Worm (Caenorhabditis elegans) whole organism, young adult: ENCODE results near the gene T28F3.8.

Experiments used
- B0035.1 ChIP-seq: sonication (generic microtip); optimal IDR thresholded peaks from 2 replicates; lab custom pipeline; 2016; ENCODE audit warnings: missing genetic modification characterization, mild to moderate bottlenecking, missing compliant biosample characterization, missing genotype, missing genetic modification reagents
- B0336.3 ChIP-seq: fragments of 200-800 bp; sonication (Bioruptor generic); IDR thresholded peaks from 2 replicates; pipeline ENCODE4 v1.3.6; 2022; ENCODE audit warnings: missing genetic modification characterization, missing compliant biosample characterization
- C06A6.2 ChIP-seq: fragments of 200-800 bp; sonication (Bioruptor generic); conservative IDR thresholded peaks from 2 replicates; pipeline ENCODE4 v1.3.6; 2022; ENCODE audit warnings: missing genetic modification characterization, missing compliant biosample characterization
- D2030.7 ChIP-seq: fragments of 200-800 bp; sonication (Bioruptor generic); IDR thresholded peaks from 2 replicates; pipeline ENCODE4 v1.3.6; 2022; ENCODE audit warnings: missing genetic modification reagents, missing genetic modification characterization, missing compliant biosample characterization
- F55B11.4 ChIP-seq: sonication (generic microtip); optimal IDR thresholded peaks from 2 replicates; lab custom pipeline; 2016; ENCODE audit warnings: missing compliant biosample characterization, missing genetic modification characterization, borderline replicate concordance; ENCODE audit not compliant: insufficient read depth
- K11D2.4 ChIP-seq: fragments of 200-800 bp; sonication (Bioruptor generic); IDR thresholded peaks from 2 replicates; pipeline ENCODE4 v1.3.6; 2022; ENCODE audit warnings: missing genetic modification reagents, missing genetic modification characterization, missing compliant biosample characterization
- T07F8.4 ChIP-seq: sonication (generic microtip); optimal IDR thresholded peaks from 2 replicates; lab custom pipeline; 2016; ENCODE audit warnings: mild to moderate bottlenecking, missing genetic modification characterization, moderate library complexity, missing compliant biosample characterization
- Y79H2A.3 ChIP-seq: fragments of 200-800 bp; sonication (Bioruptor generic); conservative IDR thresholded peaks from 2 replicates; pipeline ENCODE4 v1.3.6; 2022; ENCODE audit warnings: missing genetic modification reagents, missing genetic modification characterization, missing compliant biosample characterization
- ama-1 ChIP-seq, 3 experiments: fragments of 150-350 bp in 1 of 3; sonication (generic microtip) in 2 of 3; optimal IDR thresholded peaks; 2 replicates each; lab custom pipeline; 2014 to 2018; ENCODE audit warnings: missing biosample characterization in 2 of 3, missing genetic modification characterization in 2 of 3, missing genetic modification reagents in 2 of 3
- aptf-3 ChIP-seq: fragments of 200-800 bp; sonication (Bioruptor generic); IDR thresholded peaks from 2 replicates; pipeline ENCODE4 v1.3.6; 2022; ENCODE audit warnings: missing genetic modification characterization, missing compliant biosample characterization
- attf-6 ChIP-seq: fragments of 200-800 bp; sonication (Bioruptor generic); IDR thresholded peaks from 2 replicates; pipeline ENCODE4 v1.3.6; 2022; ENCODE audit warnings: missing genetic modification reagents, missing genetic modification characterization, missing compliant biosample characterization
- ccch-3 ChIP-seq: fragments of 200-800 bp; sonication (Bioruptor generic); optimal IDR thresholded peaks from 2 replicates; lab custom pipeline; 2018; ENCODE audit warnings: mild to moderate bottlenecking, missing genetic modification characterization, missing compliant biosample characterization
- cebp-1 ChIP-seq, 2 experiments: fragments of 200-800 bp in 1 of 2; sonication (Bioruptor generic) in 1 of 2; sonication (generic microtip) in 1 of 2; IDR thresholded peaks in 1 of 2; optimal IDR thresholded peaks in 1 of 2; 2 replicates each; pipeline versions ENCODE4 v1.3.6 to Lab custom; 2017 to 2022; ENCODE audit warnings: missing compliant biosample characterization in 2 of 2, missing genetic modification characterization in 2 of 2, mild to moderate bottlenecking in 1 of 2, missing genetic modification reagents in 1 of 2, moderate library complexity in 1 of 2
- cebp-2 ChIP-seq: fragments of 200-800 bp; sonication (Bioruptor generic); IDR thresholded peaks from 2 replicates; pipeline ENCODE4 v1.3.6; 2022; ENCODE audit warnings: missing genetic modification characterization, missing compliant biosample characterization
- ceh-27 ChIP-seq: fragments of 200-800 bp; sonication (Bioruptor generic); optimal IDR thresholded peaks from 2 replicates; lab custom pipeline; 2018; ENCODE audit warnings: mild to moderate bottlenecking, missing genetic modification characterization, moderate library complexity, missing compliant biosample characterization
- ceh-40 ChIP-seq: fragments of 200-800 bp; sonication (Bioruptor generic); IDR thresholded peaks from 2 replicates; pipeline ENCODE4 v1.3.6; 2022; ENCODE audit warnings: missing genetic modification characterization, missing compliant biosample characterization
- ceh-58 ChIP-seq: fragments of 200-800 bp; sonication (Bioruptor generic); IDR thresholded peaks from 2 replicates; pipeline ENCODE4 v1.3.6; 2022; ENCODE audit warnings: missing genetic modification characterization, missing compliant biosample characterization
- egl-18 ChIP-seq: fragments of 200-800 bp; sonication (Bioruptor generic); IDR thresholded peaks from 2 replicates; pipeline ENCODE4 v1.3.6; 2022; ENCODE audit warnings: missing genetic modification reagents, missing genetic modification characterization, missing compliant biosample characterization
- egl-44 ChIP-seq: fragments of 200-800 bp; sonication (Bioruptor generic); IDR thresholded peaks from 2 replicates; pipeline ENCODE4 v1.3.6; 2022; ENCODE audit warnings: missing genetic modification reagents, missing genetic modification characterization, missing compliant biosample characterization
- fkh-3 ChIP-seq: sonication (generic microtip); optimal IDR thresholded peaks from 2 replicates; lab custom pipeline; 2016; ENCODE audit warnings: mild to moderate bottlenecking, missing genetic modification characterization, missing compliant biosample characterization
- him-1 ChIP-seq: sonication (generic microtip); optimal IDR thresholded peaks from 2 replicates; lab custom pipeline; 2016; ENCODE audit warnings: missing genotype, missing genetic modification reagents, missing genetic modification characterization, missing compliant biosample characterization
- hmg-20 ChIP-seq: fragments of 200-800 bp; sonication (Bioruptor generic); IDR thresholded peaks from 2 replicates; pipeline ENCODE4 v1.3.6; 2022; ENCODE audit warnings: missing genetic modification reagents, missing genetic modification characterization, missing compliant biosample characterization
- hsf-1 ChIP-seq: fragments of 200-800 bp; sonication (Bioruptor generic); IDR thresholded peaks from 2 replicates; pipeline ENCODE4 v1.3.6; 2022; ENCODE audit warnings: missing genetic modification reagents, missing genetic modification characterization, missing compliant biosample characterization
- let-607 ChIP-seq, 2 experiments: fragments of 200-800 bp in 1 of 2; sonication (Bioruptor generic) in 1 of 2; sonication (generic microtip) in 1 of 2; optimal IDR thresholded peaks; 2 replicates each; lab custom pipeline; 2016 to 2018; ENCODE audit warnings: mild to moderate bottlenecking in 2 of 2, missing compliant biosample characterization in 2 of 2, missing genetic modification characterization in 2 of 2, moderate library complexity in 2 of 2, missing genotype in 1 of 2
- lin-26 ChIP-seq: fragments of 200-800 bp; sonication (Bioruptor generic); IDR thresholded peaks from 2 replicates; pipeline ENCODE4 v1.3.6; 2022; ENCODE audit warnings: missing genetic modification reagents, missing genetic modification characterization, missing compliant biosample characterization
- lir-1 ChIP-seq: fragments of 200-800 bp; sonication (Bioruptor generic); conservative IDR thresholded peaks from 2 replicates; pipeline ENCODE4 v1.3.6; 2022; ENCODE audit warnings: missing genetic modification reagents, missing genetic modification characterization, missing compliant biosample characterization
- lsl-1 ChIP-seq: fragments of 200-800 bp; sonication (Bioruptor generic); optimal IDR thresholded peaks from 2 replicates; lab custom pipeline; 2018; ENCODE audit warnings: mild to moderate bottlenecking, missing genetic modification characterization, moderate library complexity, missing compliant biosample characterization
- mcd-1 ChIP-seq: fragments of 200-800 bp; sonication (Bioruptor generic); IDR thresholded peaks from 2 replicates; pipeline ENCODE4 v1.3.6; 2022; ENCODE audit warnings: missing genetic modification reagents, missing genetic modification characterization, missing compliant biosample characterization
- mxl-1 ChIP-seq: sonication (generic microtip); optimal IDR thresholded peaks from 2 replicates; lab custom pipeline; 2016; ENCODE audit warnings: missing genetic modification characterization, missing compliant biosample characterization
- nfya-1 ChIP-seq: sonication (generic microtip); optimal IDR thresholded peaks from 2 replicates; lab custom pipeline; 2017; ENCODE audit warnings: antibody characterized with exemption, missing compliant biosample characterization, missing genetic modification characterization, borderline replicate concordance; ENCODE audit not compliant: insufficient read depth
- nfyb-1 ChIP-seq: fragments of 200-800 bp; sonication (Bioruptor generic); IDR thresholded peaks from 2 replicates; pipeline ENCODE4 v1.3.6; 2022; ENCODE audit warnings: missing genetic modification reagents, missing genetic modification characterization, missing compliant biosample characterization
- pbrm-1 ChIP-seq: fragments of 200-800 bp; sonication (Bioruptor generic); IDR thresholded peaks from 2 replicates; pipeline ENCODE4 v1.3.6; 2022; ENCODE audit warnings: missing genetic modification reagents, missing genetic modification characterization, missing compliant biosample characterization
- rpc-1 ChIP-seq, 2 experiments: fragments of 150-350 bp in 1 of 2; sonication (generic microtip) in 1 of 2; optimal IDR thresholded peaks; 2 replicates each; lab custom pipeline; 2014 to 2018; ENCODE audit warnings: missing biosample characterization in 1 of 2, missing genetic modification characterization in 1 of 2, missing genetic modification reagents in 1 of 2, missing genotype in 1 of 2
- sdz-38 ChIP-seq: sonication (generic microtip); optimal IDR thresholded peaks from 2 replicates; lab custom pipeline; 2016; ENCODE audit warnings: missing genotype, missing genetic modification characterization, missing compliant biosample characterization
- snpc-1.1 ChIP-seq: sonication (generic microtip); optimal IDR thresholded peaks from 2 replicates; lab custom pipeline; 2017; ENCODE audit warnings: missing genetic modification characterization, mild to moderate bottlenecking, missing compliant biosample characterization, antibody characterized with exemption, moderate library complexity, missing genotype, missing genetic modification reagents; ENCODE audit not compliant: insufficient read depth
- snpc-1.3 ChIP-seq: sonication (generic microtip); optimal IDR thresholded peaks from 2 replicates; lab custom pipeline; 2017; ENCODE audit warnings: missing genetic modification characterization, mild to moderate bottlenecking, missing compliant biosample characterization, antibody characterized with exemption, moderate library complexity, missing genotype, missing genetic modification reagents; ENCODE audit not compliant: insufficient read depth
- snpc-3.4 ChIP-seq: sonication (generic microtip); optimal IDR thresholded peaks from 2 replicates; lab custom pipeline; 2017; ENCODE audit warnings: missing genetic modification characterization, mild to moderate bottlenecking, missing compliant biosample characterization, antibody characterized with exemption, moderate library complexity, missing genotype, missing genetic modification reagents
- somi-1 ChIP-seq: fragments of 200-800 bp; sonication (Bioruptor generic); optimal IDR thresholded peaks from 2 replicates; lab custom pipeline; 2018; ENCODE audit warnings: mild to moderate bottlenecking, missing genetic modification characterization, missing compliant biosample characterization
- tlf-1 ChIP-seq: fragments of 200-800 bp; sonication (Bioruptor generic); optimal IDR thresholded peaks from 2 replicates; lab custom pipeline; 2018; ENCODE audit warnings: mild to moderate bottlenecking, missing genetic modification characterization, missing compliant biosample characterization
- unc-130 ChIP-seq: sonication (generic microtip); optimal IDR thresholded peaks from 2 replicates; lab custom pipeline; 2016; ENCODE audit warnings: missing genetic modification reagents, missing genetic modification characterization, missing compliant biosample characterization
- xnd-1 ChIP-seq: sonication (generic microtip); optimal IDR thresholded peaks from 2 replicates; lab custom pipeline; 2016; ENCODE audit warnings: missing genotype, missing genetic modification reagents, missing genetic modification characterization, missing compliant biosample characterization
- ztf-22 ChIP-seq: fragments of 200-800 bp; sonication (Bioruptor generic); optimal IDR thresholded peaks from 2 replicates; lab custom pipeline; 2018; ENCODE audit warnings: mild to moderate bottlenecking, missing genetic modification characterization, moderate library complexity, missing compliant biosample characterization
- ztf-25 ChIP-seq: fragments of 200-800 bp; sonication (Bioruptor generic); IDR thresholded peaks from 2 replicates; pipeline ENCODE4 v1.3.6; 2022; ENCODE audit warnings: missing genetic modification reagents, missing genetic modification characterization, missing compliant biosample characterization
- ztf-3 ChIP-seq: fragments of 200-800 bp; sonication (Bioruptor generic); optimal IDR thresholded peaks from 2 replicates; lab custom pipeline; 2018; ENCODE audit warnings: mild to moderate bottlenecking, missing genetic modification characterization, missing compliant biosample characterization

Gene T28F3.8

ce11 chrIV:17279592-17280440 lies 27.3 kb downstream of the T28F3.8 start (continued):
- TF ChIP-seq unc-130 (GFP tag; lab: Kevin White, UChicago) = no peak
- TF ChIP-seq snpc-3.4 (tag; lab: Kevin White, UChicago) = no peak
- no peak for TF ChIP-seq fkh-3 (tag; lab: Kevin White, UChicago)
- TF ChIP-seq ccch-3 (GFP tag; lab: Kevin White, UChicago) = no peak
- peak; percentile 71 for TF ChIP-seq ceh-58 (GFP tag; lab: Robert Waterston, UW)
- peak; percentile 61 for TF ChIP-seq B0336.3
- TF ChIP-seq C06A6.2 = no peak
- TF ChIP-seq somi-1 (GFP tag; lab: Kevin White, UChicago) = no peak
- no peak for TF ChIP-seq Y79H2A.3 (GFP tag; lab: Robert Waterston, UW)
- TF ChIP-seq ztf-22 (GFP tag; lab: Kevin White, UChicago) = no peak
- TF ChIP-seq lin-26 (GFP tag; lab: Robert Waterston, UW) = peak; percentile 64
- 0 out of 2 replicates have a peak, but pooled peaks have one; percentile 9 for TF ChIP-seq nfyb-1
- no peak for TF ChIP-seq him-1 (tag; lab: Kevin White, UChicago)
- peak; percentile 22 for TF ChIP-seq T07F8.4 (tag; lab: Kevin White, UChicago)
- no peak for TF ChIP-seq rpc-1 (optimal IDR thresholded peaks at IDR 0.05; lab: Kevin White, UChicago)
- no peak for TF ChIP-seq rpc-1 (tag; optimal IDR thresholded peaks at IDR 0.05; lab: Kevin White, UChicago)
- peak; percentile 22 for TF ChIP-seq ama-1 (optimal IDR thresholded peaks at IDR 0.05; lab: Kevin White, UChicago)
- no peak for TF ChIP-seq ama-1 (GFP tag; optimal IDR thresholded peaks at IDR 0.05; lab: Kevin White, UChicago)
- peak; percentile 52; the same call in 1 of the 2 replicates for TF ChIP-seq K11D2.4 (GFP tag; lab: Robert Waterston, UW)
- TF ChIP-seq F55B11.4 = no peak
- peak; percentile 22; the same call in 1 of the 2 replicates for TF ChIP-seq cebp-2 (GFP tag; lab: Robert Waterston, UW)
- TF ChIP-seq sdz-38 (tag; lab: Kevin White, UChicago) = no peak
- no peak for TF ChIP-seq let-607 (tag; optimal IDR thresholded peaks at IDR 0.05; lab: Kevin White, UChicago)
- TF ChIP-seq egl-44 (GFP tag; lab: Robert Waterston, UW) = peak; percentile 62; the same call in 1 of the 2 replicates
- no peak for TF ChIP-seq snpc-1.3 (tag; lab: Kevin White, UChicago)
- TF ChIP-seq hmg-20 (GFP tag; lab: Robert Waterston, UW) = no peak
- TF ChIP-seq hsf-1 (GFP tag; lab: Robert Waterston, UW) = peak; percentile 77
- no peak for TF ChIP-seq mxl-1 (tag; lab: Kevin White, UChicago)
- TF ChIP-seq snpc-1.1 (tag; lab: Kevin White, UChicago) = no peak
- TF ChIP-seq B0035.1 (tag; lab: Kevin White, UChicago) = no peak
- TF ChIP-seq ceh-27 (GFP tag; lab: Kevin White, UChicago) = no peak
- no peak for TF ChIP-seq tlf-1 (GFP tag; lab: Kevin White, UChicago)
- no peak; the same call in 1 of the 2 replicates for TF ChIP-seq egl-18 (GFP tag; lab: Robert Waterston, UW)
- peak; percentile 23 for TF ChIP-seq pbrm-1 (GFP tag; lab: Robert Waterston, UW)
- peak; percentile 37 for TF ChIP-seq lsl-1 (GFP tag; lab: Kevin White, UChicago)
- peak; percentile 49 for TF ChIP-seq mcd-1 (GFP tag; lab: Robert Waterston, UW)
- no peak for TF ChIP-seq nfya-1 (tag; lab: Kevin White, UChicago)
- TF ChIP-seq attf-6 (GFP tag; lab: Robert Waterston, UW) = peak; percentile 90
- TF ChIP-seq ceh-40 (GFP tag; lab: Robert Waterston, UW) = peak; percentile 53
- TF ChIP-seq lir-1 (GFP tag; lab: Robert Waterston, UW) = no peak
- peak; percentile 7; the same call in 1 of the 2 replicates for TF ChIP-seq cebp-1 (GFP tag; IDR thresholded peaks at IDR 0.05; lab: Robert Waterston, UW)
- TF ChIP-seq cebp-1 (tag; optimal IDR thresholded peaks at IDR 0.05; lab: Kevin White, UChicago) = peak; percentile 33
- TF ChIP-seq ztf-3 (GFP tag; lab: Kevin White, UChicago) = no peak
- TF ChIP-seq ztf-25 (GFP tag; lab: Robert Waterston, UW) = 0 out of 2 replicates have a peak, but pooled peaks have one; percentile 7
- no peak; the same call in 1 of the 2 replicates for TF ChIP-seq D2030.7 (GFP tag; lab: Robert Waterston, UW)
- TF ChIP-seq xnd-1 (tag; lab: Kevin White, UChicago) = no peak
- 0 out of 2 replicates have a peak, but pooled peaks have one; percentile 8 for TF ChIP-seq aptf-3 (GFP tag; lab: Robert Waterston, UW)
